Worm (Caenorhabditis elegans): ENCODE measurements around the gene F40G12.2.

DNA sequence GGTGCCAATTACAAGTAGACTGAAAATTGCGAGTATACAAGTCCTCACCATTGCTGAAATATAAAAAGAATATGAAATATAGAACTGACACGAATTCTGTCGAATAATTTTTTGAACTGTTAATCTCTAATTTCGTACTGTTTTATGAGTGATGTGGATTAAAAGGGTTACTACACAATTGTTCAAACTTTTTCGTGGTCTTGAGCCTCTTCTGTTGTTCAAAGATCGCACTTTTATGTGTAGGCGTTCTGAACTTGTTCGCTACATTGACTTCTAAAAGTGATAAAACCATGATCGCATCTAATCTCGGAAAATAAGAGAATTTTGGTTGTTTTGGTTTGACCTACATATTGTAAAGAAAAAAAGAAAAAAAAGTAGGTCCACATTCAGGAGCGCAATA is 12.7 kb downstream of the F40G12.2 start, which contains the start of gene K02E11.4:
- TF ChIP-seq flt-1 (GFP tag; IDR thresholded peaks at IDR 0.05) (no peak), ref-1 (GFP tag; conservative IDR thresholded peaks at IDR 0.05) (no peak), T22C8.4 (GFP tag; IDR thresholded peaks at IDR 0.05) (no peak), cog-1 (tag; optimal IDR thresholded peaks at IDR 0.05) (no peak)

Measured in whole organism, midembryonic.